Worm (Caenorhabditis elegans) whole organism, L4 larva: ENCODE data around the gene ddn-1.
"Not testable (repeated sequence)": the region's sequence is repeated elsewhere in the genome, so short reads cannot be mapped to it uniquely, and the experiment has no call there.

Experiments
- ceh-20 ChIP-seq: fragments of 200-800 bp; sonication (Bioruptor generic); IDR thresholded peaks from 2 replicates; pipeline ENCODE4 v1.3.6; 2022; ENCODE audit warnings: missing genetic modification reagents, missing genetic modification characterization, missing compliant biosample characterization
- daf-19 ChIP-seq: fragments of 200-800 bp; sonication (Bioruptor generic); conservative IDR thresholded peaks from 2 replicates; pipeline ENCODE4 v1.3.6; 2022; ENCODE audit warnings: missing genetic modification characterization, missing compliant biosample characterization
- mdl-1 ChIP-seq, 2 experiments: fragments of 150-350 bp in 1 of 2; sonication (generic microtip) in 1 of 2; optimal IDR thresholded peaks; 2 replicates each; lab custom pipeline; 2014 to 2017; ENCODE audit warnings: missing biosample characterization in 2 of 2, missing genetic modification characterization in 2 of 2
- set-16 ChIP-seq: fragments of 200-800 bp; sonication (Bioruptor generic); IDR thresholded peaks from 2 replicates; pipeline ENCODE4 v1.3.6; 2022; ENCODE audit warnings: missing genetic modification reagents, missing genetic modification characterization, missing compliant biosample characterization
- ztf-11 ChIP-seq: fragments of 150-350 bp; optimal IDR thresholded peaks from 2 replicates; lab custom pipeline; 2014; ENCODE audit warnings: missing biosample characterization, missing genetic modification characterization

DNA sequence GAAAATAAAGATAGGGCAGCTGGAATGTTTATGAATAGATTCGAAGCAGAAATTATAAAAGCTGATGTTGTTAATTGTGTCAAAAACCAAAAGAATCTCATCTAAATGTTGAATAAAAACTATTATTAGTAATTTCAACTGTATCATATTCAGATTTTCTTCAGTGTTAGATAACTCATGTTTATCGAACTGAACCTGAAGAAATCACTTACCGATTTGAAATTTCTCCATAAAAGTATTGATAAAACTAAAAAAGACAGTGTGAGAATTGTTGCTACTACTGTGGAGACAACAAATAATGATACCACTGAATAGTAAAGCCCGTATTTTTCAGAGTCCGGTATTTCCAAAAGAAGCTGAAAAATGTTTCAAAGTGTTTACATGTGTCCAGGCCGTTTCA, 38.2 kb downstream of the ddn-1 start, which contains the start of gene ZC196.8:
- not testable (repeated sequence) for TF ChIP-seq ztf-11; set-16 (GFP tag; lab: Robert Waterston, UW); ceh-20; daf-19 (GFP tag; lab: Robert Waterston, UW); mdl-1 (tag; optimal IDR thresholded peaks at IDR 0.05; lab: Kevin White, UChicago)
